Worm (Caenorhabditis elegans) whole organism, young adult: Measurements from ENCODE around the gene cah-3.
"Not testable (repeated sequence)": the region's sequence is repeated elsewhere in the genome, so short reads cannot be mapped to it uniquely, and the experiment has no call there.

Experiments
- F57C9.4 ChIP-seq: sonication (generic microtip); optimal IDR thresholded peaks from 2 replicates; lab custom pipeline; 2017; ENCODE audit warnings: mild to moderate bottlenecking, missing genetic modification characterization, missing compliant biosample characterization
- bed-1 ChIP-seq: fragments of 200-800 bp; sonication (Bioruptor generic); IDR thresholded peaks from 2 replicates; pipeline ENCODE4 v1.3.6; 2022; ENCODE audit warnings: missing genetic modification reagents, missing genetic modification characterization, missing compliant biosample characterization
- dpff-1 ChIP-seq: sonication (generic microtip); optimal IDR thresholded peaks from 2 replicates; lab custom pipeline; 2017; ENCODE audit warnings: mild to moderate bottlenecking, missing genetic modification characterization, missing compliant biosample characterization
- snpc-4 ChIP-seq, 5 experiments: fragments of 150-350 bp in 1 of 5; sonication (generic microtip) in 4 of 5; optimal IDR thresholded peaks; 2 replicates each; lab custom pipeline; 2014 to 2018; ENCODE audit warnings: missing genetic modification characterization in 5 of 5, missing biosample characterization in 3 of 5, antibody characterized with exemption in 2 of 5, mild to moderate bottlenecking in 2 of 5, missing compliant biosample characterization in 2 of 5, missing genotype in 2 of 5, moderate library complexity in 2 of 5, missing genetic modification reagents in 1 of 5

- TF ChIP-seq bed-1 (GFP tag; lab: Robert Waterston, UW); snpc-4 (GFP tag; optimal IDR thresholded peaks at IDR 0.05; lab: Kevin White, UChicago); snpc-4 (tag; optimal IDR thresholded peaks at IDR 0.05; lab: Kevin White, UChicago); F57C9.4 (tag; lab: Kevin White, UChicago); dpff-1: not testable (repeated sequence)
Measured at ce11 chrX:16451642-16452041, 35.6 kb upstream of the cah-3 start, which contains the start of gene F38E9.4.
